Worm (Caenorhabditis elegans) whole organism, L2 larva: ENCODE data around the gene srh-279.

Experiments used
- Y55F3AM.14 ChIP-seq: fragments of 200-800 bp; sonication (Bioruptor generic); optimal IDR thresholded peaks from 2 replicates; lab custom pipeline; 2018; ENCODE audit warnings: mild to moderate bottlenecking, missing genetic modification characterization, missing compliant biosample characterization
- ama-1 ChIP-seq: fragments of 150-350 bp; optimal IDR thresholded peaks from 2 replicates; lab custom pipeline; 2018; ENCODE audit warnings: inconsistent platforms
- blmp-1 ChIP-seq: sonication (generic microtip); optimal IDR thresholded peaks from 2 replicates; lab custom pipeline; 2017; ENCODE audit warnings: missing genetic modification characterization, mild to moderate bottlenecking, missing compliant biosample characterization, antibody characterized with exemption, moderate library complexity; ENCODE audit not compliant: insufficient read depth
- elt-1 ChIP-seq: fragments of 150-350 bp; optimal IDR thresholded peaks from 2 replicates; lab custom pipeline; 2014; ENCODE audit warnings: missing biosample characterization, missing genetic modification characterization
- mab-5 ChIP-seq: fragments of 150-350 bp; optimal IDR thresholded peaks from 2 replicates; lab custom pipeline; 2014; ENCODE audit warnings: missing biosample characterization, missing genetic modification characterization
- unc-39 ChIP-seq: fragments of 150-350 bp; optimal IDR thresholded peaks from 2 replicates; lab custom pipeline; 2014; ENCODE audit warnings: missing biosample characterization, missing genetic modification characterization

DNA sequence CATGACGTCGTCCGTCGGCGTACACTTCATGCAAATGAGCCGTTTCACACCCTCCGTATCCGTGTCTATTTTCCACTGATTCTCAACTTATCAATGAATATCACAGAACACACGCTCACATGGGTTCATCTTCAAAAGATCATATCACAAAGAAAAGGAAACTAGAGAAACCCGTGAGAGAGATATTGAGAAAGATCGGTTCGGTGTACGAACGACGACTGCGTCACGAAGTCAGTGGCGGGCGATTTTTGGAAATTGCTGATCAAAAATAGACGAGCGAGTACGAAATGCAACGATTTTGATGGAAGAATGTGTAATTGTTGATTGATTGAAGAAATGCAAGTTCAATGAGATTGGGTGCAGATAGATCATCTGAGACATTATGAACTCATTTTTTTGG lies 21.1 kb downstream of the srh-279 start:
- TF ChIP-seq unc-39 (tag; lab: Kevin White, UChicago), result no peak
- TF ChIP-seq Y55F3AM.14, result peak; percentile 14
- TF ChIP-seq mab-5 (tag; lab: Kevin White, UChicago), result no peak
- TF ChIP-seq blmp-1 (tag; lab: Kevin White, UChicago), result peak; percentile 49
- no peak for TF ChIP-seq elt-1
- no peak for TF ChIP-seq ama-1
